Worm (Caenorhabditis elegans) whole organism, late embryonic: Measurements from ENCODE around the gene ndub-11.
A peak's percentile ranks its signal among the peaks of the same experiment; 100 is the strongest.

ENCODE experiments used
- C08G9.2 ChIP-seq: sonication (generic microtip); optimal IDR thresholded peaks from 2 replicates; lab custom pipeline; 2016; ENCODE audit warnings: mild to moderate bottlenecking, missing genetic modification characterization, moderate library complexity, missing compliant biosample characterization
- C38D4.7 ChIP-seq: fragments of 200-800 bp; sonication (Bioruptor generic); optimal IDR thresholded peaks from 2 replicates; lab custom pipeline; 2018; ENCODE audit warnings: mild to moderate bottlenecking, missing genetic modification characterization, moderate library complexity, missing compliant biosample characterization
- K02D7.2 ChIP-seq: sonication (generic microtip); optimal IDR thresholded peaks from 2 replicates; lab custom pipeline; 2017; ENCODE audit warnings: mild to moderate bottlenecking, missing genetic modification characterization, missing compliant biosample characterization
- K09A11.1 ChIP-seq: sonication (generic microtip); optimal IDR thresholded peaks from 2 replicates; lab custom pipeline; 2017; ENCODE audit warnings: antibody characterized with exemption, mild to moderate bottlenecking, missing genetic modification characterization, missing compliant biosample characterization; ENCODE audit not compliant: insufficient read depth
- ama-1 ChIP-seq: fragments of 150-350 bp; optimal IDR thresholded peaks from 2 replicates; lab custom pipeline; 2014
- ceh-14 ChIP-seq: sonication (generic microtip); optimal IDR thresholded peaks from 2 replicates; lab custom pipeline; 2016; ENCODE audit warnings: missing genotype, missing genetic modification characterization, missing compliant biosample characterization
- ceh-19 ChIP-seq: fragments of 200-800 bp; sonication (Bioruptor generic); optimal IDR thresholded peaks from 2 replicates; lab custom pipeline; 2018; ENCODE audit warnings: mild to moderate bottlenecking, missing genetic modification characterization, missing compliant biosample characterization
- ceh-22 ChIP-seq: sonication (generic microtip); optimal IDR thresholded peaks from 2 replicates; lab custom pipeline; 2017; ENCODE audit warnings: missing biosample characterization, missing genetic modification characterization
- ceh-30 ChIP-seq: fragments of 150-350 bp; optimal IDR thresholded peaks from 2 replicates; lab custom pipeline; 2014; ENCODE audit warnings: missing biosample characterization, missing genetic modification characterization
- ceh-31 ChIP-seq: sonication (generic microtip); optimal IDR thresholded peaks from 2 replicates; lab custom pipeline; 2016; ENCODE audit warnings: missing genetic modification characterization, missing compliant biosample characterization
- ceh-34 ChIP-seq: sonication (generic microtip); optimal IDR thresholded peaks from 2 replicates; lab custom pipeline; 2016; ENCODE audit warnings: mild to moderate bottlenecking, missing genetic modification characterization, missing compliant biosample characterization
- ceh-48 ChIP-seq: sonication (generic microtip); optimal IDR thresholded peaks from 2 replicates; lab custom pipeline; 2016; ENCODE audit warnings: missing genetic modification characterization, inconsistent platforms, missing compliant biosample characterization
- ceh-9 ChIP-seq: sonication (generic microtip); optimal IDR thresholded peaks from 2 replicates; lab custom pipeline; 2016; ENCODE audit warnings: mild to moderate bottlenecking, missing genetic modification characterization, inconsistent platforms, missing compliant biosample characterization
- che-1 ChIP-seq: sonication (generic microtip); optimal IDR thresholded peaks from 2 replicates; lab custom pipeline; 2016; ENCODE audit warnings: mild to moderate bottlenecking, missing genetic modification characterization, missing compliant biosample characterization
- dmd-4 ChIP-seq: sonication (generic microtip); optimal IDR thresholded peaks from 2 replicates; lab custom pipeline; 2016; ENCODE audit warnings: borderline replicate concordance, missing genetic modification characterization, missing compliant biosample characterization
- dve-1 ChIP-seq: sonication (generic microtip); optimal IDR thresholded peaks from 2 replicates; lab custom pipeline; 2017; ENCODE audit warnings: antibody characterized with exemption, mild to moderate bottlenecking, missing genetic modification characterization, missing compliant biosample characterization
- elt-2 ChIP-seq: sonication (generic microtip); optimal IDR thresholded peaks from 2 replicates; lab custom pipeline; 2016; ENCODE audit warnings: missing genetic modification reagents, missing genetic modification characterization, missing compliant biosample characterization
- ets-4 ChIP-seq: sonication (generic microtip); optimal IDR thresholded peaks from 2 replicates; lab custom pipeline; 2016; ENCODE audit warnings: missing genetic modification characterization, missing compliant biosample characterization
- eyg-1 ChIP-seq: sonication (generic microtip); optimal IDR thresholded peaks from 2 replicates; lab custom pipeline; 2016; ENCODE audit warnings: missing genotype, missing genetic modification characterization, missing compliant biosample characterization
- fkh-6 ChIP-seq: sonication (generic microtip); optimal IDR thresholded peaks from 2 replicates; lab custom pipeline; 2016; ENCODE audit warnings: missing genetic modification characterization, missing compliant biosample characterization
- gmeb-2 ChIP-seq: sonication (generic microtip); optimal IDR thresholded peaks from 2 replicates; lab custom pipeline; 2016; ENCODE audit warnings: missing genetic modification characterization, inconsistent platforms, missing compliant biosample characterization
- hlh-15 ChIP-seq: sonication (generic microtip); optimal IDR thresholded peaks from 2 replicates; lab custom pipeline; 2016; ENCODE audit warnings: missing genetic modification characterization, missing compliant biosample characterization
- lin-11 ChIP-seq: fragments of 200-800 bp; sonication (Bioruptor generic); optimal IDR thresholded peaks from 2 replicates; lab custom pipeline; 2018; ENCODE audit warnings: mild to moderate bottlenecking, missing genetic modification characterization, missing compliant biosample characterization
- mec-3 ChIP-seq: sonication (generic microtip); optimal IDR thresholded peaks from 2 replicates; lab custom pipeline; 2016; ENCODE audit warnings: borderline replicate concordance, missing genetic modification characterization, missing compliant biosample characterization
- nfya-1 ChIP-seq: sonication (generic microtip); optimal IDR thresholded peaks from 2 replicates; lab custom pipeline; 2017; ENCODE audit warnings: missing genetic modification characterization, mild to moderate bottlenecking, missing compliant biosample characterization, antibody characterized with exemption, moderate library complexity
- nhr-11 ChIP-seq: fragments of 150-350 bp; optimal IDR thresholded peaks from 2 replicates; lab custom pipeline; 2014; ENCODE audit warnings: missing biosample characterization, missing genetic modification characterization
- npax-4 ChIP-seq: sonication (generic microtip); optimal IDR thresholded peaks from 2 replicates; lab custom pipeline; 2016; ENCODE audit warnings: missing genetic modification characterization, missing compliant biosample characterization
- pag-3 ChIP-seq: sonication (generic microtip); optimal IDR thresholded peaks from 2 replicates; lab custom pipeline; 2016; ENCODE audit warnings: missing compliant biosample characterization, missing genetic modification characterization, borderline replicate concordance
- pat-9 ChIP-seq: fragments of 200-800 bp; sonication (Bioruptor generic); optimal IDR thresholded peaks from 2 replicates; lab custom pipeline; 2018; ENCODE audit warnings: mild to moderate bottlenecking, missing genetic modification characterization, moderate library complexity, missing compliant biosample characterization
- pax-1 ChIP-seq: fragments of 150-350 bp; optimal IDR thresholded peaks from 2 replicates; lab custom pipeline; 2014; ENCODE audit warnings: missing biosample characterization, missing genetic modification characterization
- pqm-1 ChIP-seq: sonication (generic microtip); optimal IDR thresholded peaks from 2 replicates; lab custom pipeline; 2016; ENCODE audit warnings: missing genetic modification characterization, missing compliant biosample characterization
- ref-2 ChIP-seq: sonication (generic microtip); optimal IDR thresholded peaks from 2 replicates; lab custom pipeline; 2016; ENCODE audit warnings: missing genetic modification characterization, missing compliant biosample characterization
- rnt-1 ChIP-seq: sonication (generic microtip); optimal IDR thresholded peaks from 2 replicates; lab custom pipeline; 2016; ENCODE audit warnings: missing genetic modification characterization, missing compliant biosample characterization
- sox-2 ChIP-seq: fragments of 200-800 bp; sonication (Bioruptor generic); IDR thresholded peaks from 2 replicates; pipeline ENCODE4 v1.3.6; 2022; ENCODE audit warnings: missing genetic modification reagents, missing genetic modification characterization, missing compliant biosample characterization
- sox-4 ChIP-seq: sonication (generic microtip); optimal IDR thresholded peaks from 2 replicates; lab custom pipeline; 2017; ENCODE audit warnings: mild to moderate bottlenecking, missing genetic modification characterization, inconsistent platforms, missing compliant biosample characterization
- syd-9 ChIP-seq: sonication (generic microtip); optimal IDR thresholded peaks from 2 replicates; lab custom pipeline; 2016; ENCODE audit warnings: mild to moderate bottlenecking, missing genetic modification characterization, moderate library complexity, missing compliant biosample characterization
- tbx-2 ChIP-seq: sonication (generic microtip); optimal IDR thresholded peaks from 2 replicates; lab custom pipeline; 2016; ENCODE audit warnings: missing genetic modification characterization, missing compliant biosample characterization
- tbx-7 ChIP-seq: sonication (generic microtip); optimal IDR thresholded peaks from 2 replicates; lab custom pipeline; 2016; ENCODE audit warnings: missing genotype, missing genetic modification characterization, missing compliant biosample characterization
- ttx-3 ChIP-seq: sonication (generic microtip); optimal IDR thresholded peaks from 2 replicates; lab custom pipeline; 2016; ENCODE audit warnings: missing genetic modification reagents, missing genetic modification characterization, missing compliant biosample characterization
- unc-3 ChIP-seq, 2 experiments: fragments of 200-800 bp in 1 of 2; sonication (Bioruptor generic) in 1 of 2; sonication (generic microtip) in 1 of 2; conservative IDR thresholded peaks in 1 of 2; optimal IDR thresholded peaks in 1 of 2; 2 replicates each; pipeline versions ENCODE4 v1.3.6 to Lab custom; 2016 to 2022; ENCODE audit warnings: missing compliant biosample characterization in 2 of 2, missing genetic modification characterization in 2 of 2, missing genetic modification reagents in 1 of 2
- unc-42 ChIP-seq: sonication (generic microtip); optimal IDR thresholded peaks from 2 replicates; lab custom pipeline; 2016; ENCODE audit warnings: missing genotype, missing genetic modification characterization, missing compliant biosample characterization
- unc-55 ChIP-seq: sonication (generic microtip); optimal IDR thresholded peaks from 2 replicates; lab custom pipeline; 2017; ENCODE audit warnings: missing biosample characterization, missing genetic modification reagents, missing genetic modification characterization

ndub-11 gene

DNA sequence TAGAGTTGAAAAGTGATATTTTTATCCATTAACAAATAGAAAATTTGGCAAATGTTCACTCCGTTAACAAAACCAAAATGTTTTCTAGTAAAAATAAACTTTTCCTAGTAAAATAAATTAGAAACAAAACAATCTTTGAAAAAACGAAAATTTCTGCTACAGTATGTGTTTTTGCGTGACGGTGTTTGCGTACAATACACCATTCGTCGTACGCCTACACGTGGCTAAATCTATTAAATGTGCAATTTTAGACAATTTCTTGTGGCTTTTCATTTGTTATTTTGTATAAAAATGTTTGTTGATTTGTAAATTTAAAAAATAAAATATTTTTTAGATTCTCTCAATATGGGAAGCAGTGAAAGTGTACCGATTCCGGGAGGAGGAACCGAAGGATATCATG is 16.9 kb downstream of the ndub-11 start, which contains the start of gene Y42H9AR.1:
TSS of gene Y42H9AR.1 (plus strand) at position 233 of the 400 bp plus-strand sequence.
- no peak for TF ChIP-seq ceh-30 (tag; lab: Kevin White, UChicago)
- no peak for TF ChIP-seq ref-2
- TF ChIP-seq elt-2 (tag; lab: Kevin White, UChicago), result no peak
- no peak for TF ChIP-seq ceh-22
- TF ChIP-seq unc-42 (tag; lab: Kevin White, UChicago), result no peak
- TF ChIP-seq pag-3 (tag; lab: Kevin White, UChicago), result no peak
- TF ChIP-seq tbx-7 (tag; lab: Kevin White, UChicago), result no peak
- no peak for TF ChIP-seq sox-2 (GFP tag; lab: Robert Waterston, UW)
- no peak for TF ChIP-seq ceh-34 (tag; lab: Kevin White, UChicago)
- no peak for TF ChIP-seq ceh-9 (tag; lab: Kevin White, UChicago)
- TF ChIP-seq syd-9 (tag; lab: Kevin White, UChicago), result no peak
- no peak for TF ChIP-seq lin-11 (tag; lab: Kevin White, UChicago)
- no peak for TF ChIP-seq sox-4 (tag; lab: Kevin White, UChicago)
- no peak for TF ChIP-seq ceh-31 (tag; lab: Kevin White, UChicago)
- no peak for TF ChIP-seq ets-4
- no peak for TF ChIP-seq pqm-1 (tag; lab: Kevin White, UChicago)
- TF ChIP-seq unc-3 (GFP tag; conservative IDR thresholded peaks at IDR 0.05; lab: Robert Waterston, UW), result no peak
- no peak for TF ChIP-seq unc-3 (tag; optimal IDR thresholded peaks at IDR 0.05; lab: Kevin White, UChicago)

DNA sequence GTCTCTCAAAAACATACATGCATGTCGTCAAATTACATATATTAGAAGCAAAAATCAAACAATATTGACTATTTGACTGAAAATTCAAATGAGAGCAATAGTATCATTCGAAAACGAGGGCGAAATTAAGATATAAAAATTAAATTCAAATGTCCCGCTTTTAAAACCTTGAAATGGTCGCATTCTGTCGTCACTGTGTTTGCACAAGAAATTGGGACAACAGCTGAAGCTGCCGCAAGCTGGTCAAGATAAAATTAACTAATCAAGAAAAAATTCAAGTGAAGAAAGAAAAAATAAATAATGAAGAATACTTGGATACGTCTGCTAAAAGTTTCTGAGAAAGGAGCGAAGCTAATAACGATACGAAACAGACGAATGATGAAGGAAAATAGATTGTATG is 17.4 kb downstream of the ndub-11 start:
- TF ChIP-seq npax-4 (tag; lab: Kevin White, UChicago) (no peak), fkh-6 (tag; lab: Kevin White, UChicago) (no peak), gmeb-2 (tag; lab: Kevin White, UChicago) (no peak), mec-3 (tag; lab: Kevin White, UChicago) (no peak), pax-1 (no peak), ttx-3 (no peak), dve-1 (tag; lab: Kevin White, UChicago) (no peak), tbx-2 (tag; lab: Kevin White, UChicago) (no peak), unc-55 (GFP tag; lab: Kevin White, UChicago) (no peak), pat-9 (tag; lab: Kevin White, UChicago) (no peak), eyg-1 (tag; lab: Kevin White, UChicago) (no peak), rnt-1 (tag; lab: Kevin White, UChicago) (no peak), pag-3 (tag; lab: Kevin White, UChicago) (no peak), ceh-22 (no peak), ceh-30 (tag; lab: Kevin White, UChicago) (no peak)
- TF ChIP-seq, all 69 proteins: peak for 0

DNA sequence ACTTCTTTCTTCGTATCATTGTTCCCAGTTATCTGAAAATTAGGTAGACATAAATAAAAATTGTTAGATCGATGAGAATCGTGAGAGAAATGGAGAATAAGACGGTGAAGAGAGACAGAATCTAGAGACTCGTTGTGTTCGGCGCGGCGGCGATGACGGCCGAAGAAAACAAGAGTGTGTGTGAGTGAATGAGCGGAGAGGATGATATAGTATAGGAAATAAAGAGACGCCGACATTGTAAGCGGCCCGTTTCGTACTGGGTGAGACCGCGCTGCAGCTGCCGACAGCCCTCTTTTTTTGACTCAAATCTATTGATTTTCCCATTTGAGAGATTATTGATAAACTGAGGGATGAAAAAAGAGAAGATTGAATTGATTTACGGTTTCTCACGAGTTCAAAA is 17.8 kb downstream of the ndub-11 start, which contains the start of gene Y42H9AR.4:
TSS of gene Y42H9AR.4 (minus strand) at position 32 of the 400 bp plus-strand sequence.
- TF ChIP-seq che-1 (tag; lab: Kevin White, UChicago) (no peak), ceh-19 (GFP tag; lab: Kevin White, UChicago) (peak; percentile 14), ceh-48 (tag; lab: Kevin White, UChicago) (peak; percentile 25), ceh-9 (tag; lab: Kevin White, UChicago) (no peak), sox-2 (GFP tag; lab: Robert Waterston, UW) (no peak), pqm-1 (tag; lab: Kevin White, UChicago) (no peak), nfya-1 (tag; lab: Kevin White, UChicago) (peak; percentile 9), ceh-14 (tag; lab: Kevin White, UChicago) (peak; percentile 11), ceh-31 (tag; lab: Kevin White, UChicago) (peak; percentile 18), npax-4 (tag; lab: Kevin White, UChicago) (no peak)

DNA sequence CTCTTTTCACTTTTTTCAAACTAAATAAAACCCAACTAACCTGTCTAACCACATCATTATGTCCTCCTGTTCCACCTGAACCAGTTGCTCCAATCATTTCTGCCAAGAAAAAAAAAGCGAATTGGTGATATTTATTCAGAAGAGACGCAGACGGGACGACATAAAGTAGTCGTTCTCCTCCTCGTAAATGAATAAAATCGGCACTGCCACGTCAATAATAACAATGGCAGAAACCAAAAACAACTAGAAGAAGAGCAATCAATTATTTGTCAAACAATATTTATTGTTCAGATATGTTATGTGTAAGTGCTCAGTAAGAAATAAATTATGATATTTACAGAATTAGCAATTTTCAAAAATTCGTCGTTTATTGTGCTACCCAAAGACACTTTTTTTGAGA is 22.5 kb downstream of the ndub-11 start, which contains the start of gene rabs-5:
TSS of gene rabs-5 (minus strand) at position 101 of the 400 bp plus-strand sequence.
- no peak for TF ChIP-seq ama-1 (lab: Kevin White, UChicago)
- TF ChIP-seq ceh-22, result no peak
- no peak for TF ChIP-seq pqm-1 (tag; lab: Kevin White, UChicago)
- no peak for TF ChIP-seq K02D7.2
- TF ChIP-seq C38D4.7 (GFP tag; lab: Kevin White, UChicago), result no peak
- no peak for TF ChIP-seq dmd-4 (tag; lab: Kevin White, UChicago)
- no peak for TF ChIP-seq pag-3 (tag; lab: Kevin White, UChicago)
- TF ChIP-seq K09A11.1 (tag; lab: Kevin White, UChicago), result no peak
- no peak for TF ChIP-seq nhr-11
- TF ChIP-seq hlh-15, result no peak
- no peak for TF ChIP-seq C08G9.2 (tag; lab: Kevin White, UChicago)
- TF ChIP-seq unc-42 (tag; lab: Kevin White, UChicago), result no peak
- no peak for TF ChIP-seq sox-4 (tag; lab: Kevin White, UChicago)
- TF ChIP-seq nfya-1 (tag; lab: Kevin White, UChicago), result no peak
